Worm (Caenorhabditis elegans) whole organism, L1 larva: ENCODE results near the gene Y82E9BL.12.

Source experiments
- lin-15B ChIP-seq: fragments of 150-350 bp; sonication (generic microtip); optimal IDR thresholded peaks from 3 replicates; lab custom pipeline; 2014; ENCODE audit warnings: missing biosample characterization, missing genetic modification characterization
- unc-62 ChIP-seq: fragments of 150-350 bp; optimal IDR thresholded peaks from 2 replicates; lab custom pipeline; 2014; ENCODE audit warnings: missing biosample characterization, missing genetic modification reagents, missing genetic modification characterization

DNA sequence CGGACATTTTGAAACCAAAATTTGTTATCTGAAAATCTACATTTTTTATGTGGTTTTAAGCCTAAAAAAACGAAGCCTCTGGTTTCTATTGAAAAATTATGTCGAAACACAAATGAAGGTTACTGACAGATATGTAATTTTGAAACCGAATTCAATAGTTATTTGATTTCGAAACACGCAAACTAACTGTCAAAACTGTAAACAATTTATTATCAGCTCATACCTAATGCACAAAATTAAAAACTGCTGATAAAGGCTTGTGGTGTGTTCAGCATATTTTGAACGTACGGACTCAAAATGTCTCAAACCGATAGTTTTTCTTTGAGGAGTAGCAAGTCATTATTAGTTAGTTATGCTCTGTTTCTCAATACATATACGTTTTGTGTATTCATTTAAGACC, 33.5 kb downstream of the Y82E9BL.12 start, which contains the start of gene fbxa-26:
- TF ChIP-seq lin-15B (tag; lab: Kevin White, UChicago) (no peak), unc-62 (GFP tag; lab: Kevin White, UChicago) (no peak)
